Worm (Caenorhabditis elegans): ENCODE results near the gene col-154.

DNA sequence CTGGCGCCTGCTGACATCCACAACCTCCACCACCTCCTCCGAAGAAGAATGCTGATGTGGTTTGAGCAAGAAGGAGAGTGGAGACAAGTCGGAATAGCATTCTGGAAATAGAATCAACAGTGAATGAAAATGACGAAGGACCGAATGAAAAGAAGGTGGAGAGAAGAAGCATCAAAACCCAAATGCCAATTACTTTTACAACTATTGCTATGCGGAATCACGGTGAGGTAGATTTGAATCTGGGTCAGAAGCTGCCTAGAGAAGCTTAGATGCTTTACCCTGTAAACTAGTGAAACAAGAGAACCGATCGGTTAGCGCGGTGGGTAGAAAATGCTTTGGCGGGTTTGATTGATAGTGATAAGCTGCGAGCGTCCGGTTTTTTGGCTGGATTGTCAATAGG is 38.2 kb upstream of the col-154 start, which contains the start of gene grl-7:
- TF ChIP-seq ztf-11 (tag; optimal IDR thresholded peaks at IDR 0.05) (no peak), nhr-76 (tag; optimal IDR thresholded peaks at IDR 0.05) (no peak), nhr-237 (tag; optimal IDR thresholded peaks at IDR 0.05) (no peak), nhr-77 (tag; optimal IDR thresholded peaks at IDR 0.05) (no peak), fkh-10 (GFP tag; optimal IDR thresholded peaks at IDR 0.05) (no peak), unc-62 (GFP tag; optimal IDR thresholded peaks at IDR 0.05) (no peak), lin-15B (tag; optimal IDR thresholded peaks at IDR 0.05) (no peak), elt-2 (tag; optimal IDR thresholded peaks at IDR 0.05) (no peak), ceh-82 (tag; optimal IDR thresholded peaks at IDR 0.05) (no peak), ama-1 (optimal IDR thresholded peaks at IDR 0.05) (no peak), snpc-4 (tag; optimal IDR thresholded peaks at IDR 0.05) (no peak)

Data from whole organism, L3 larva.